Fruit fly (Drosophila melanogaster) whole organism, embryonic: ENCODE data around the gene CG31249.

ENCODE experiments used
- CG10543 ChIP-seq: fragments of 200-800 bp; sonication (Bioruptor generic); optimal IDR thresholded peaks from 3 replicates; lab custom pipeline; 2017; ENCODE audit warnings: missing biosample characterization, mild to moderate bottlenecking, missing genetic modification characterization, moderate library complexity
- CG11093 ChIP-seq: fragments of 200-800 bp; sonication (Bioruptor generic); IDR thresholded peaks from 3 replicates; pipeline ENCODE4 v1.3.6; 2022; ENCODE audit warnings: missing biosample characterization, missing genetic modification characterization
- CG11695 ChIP-seq: fragments of 200-800 bp; sonication (Bioruptor generic); IDR thresholded peaks from 3 replicates; pipeline ENCODE4 v1.3.6; 2022; ENCODE audit warnings: missing biosample characterization, missing genetic modification characterization
- CG11696 ChIP-seq: fragments of 200-800 bp; sonication (Bioruptor generic); IDR thresholded peaks from 2 replicates; pipeline ENCODE4 v1.3.6; 2022; ENCODE audit warnings: missing biosample characterization, missing genetic modification characterization
- CG12071 ChIP-seq: fragments of 200-800 bp; sonication (Bioruptor generic); optimal IDR thresholded peaks from 3 replicates; lab custom pipeline; 2018; ENCODE audit warnings: missing biosample characterization, mild to moderate bottlenecking, missing genetic modification characterization
- CG1233 ChIP-seq: fragments of 200-800 bp; sonication (Bioruptor generic); optimal IDR thresholded peaks from 4 replicates; lab custom pipeline; 2018; ENCODE audit warnings: missing biosample characterization, mild to moderate bottlenecking, missing genetic modification characterization
- CG13894 ChIP-seq: fragments of 200-800 bp; sonication (Bioruptor generic); optimal IDR thresholded peaks from 3 replicates; lab custom pipeline; 2018; ENCODE audit warnings: missing biosample characterization, mild to moderate bottlenecking, missing genetic modification characterization, moderate library complexity
- CG15073 ChIP-seq: fragments of 200-800 bp; sonication (Bioruptor generic); optimal IDR thresholded peaks from 2 replicates; lab custom pipeline; 2016; ENCODE audit warnings: missing biosample characterization, missing genetic modification characterization
- CG31441 ChIP-seq: fragments of 200-800 bp; sonication (Bioruptor generic); IDR thresholded peaks from 2 replicates; pipeline ENCODE4 v1.3.6; 2022; ENCODE audit warnings: missing biosample characterization, missing genetic modification characterization
- CG3847 ChIP-seq: fragments of 200-800 bp; sonication (Bioruptor generic); IDR thresholded peaks from 2 replicates; pipeline ENCODE4 v1.3.6; 2022; ENCODE audit warnings: missing biosample characterization, missing genetic modification characterization
- CG3995 ChIP-seq: fragments of 200-800 bp; sonication (Bioruptor generic); optimal IDR thresholded peaks from 3 replicates; lab custom pipeline; 2016; ENCODE audit warnings: missing biosample characterization, missing genetic modification characterization
- CG4404 ChIP-seq: fragments of 200-800 bp; sonication (Bioruptor generic); IDR thresholded peaks from 2 replicates; pipeline ENCODE4 v1.3.6; 2022; ENCODE audit warnings: missing biosample characterization, missing genetic modification characterization
- CG6765 ChIP-seq: fragments of 200-800 bp; sonication (Bioruptor generic); optimal IDR thresholded peaks from 3 replicates; lab custom pipeline; 2017; ENCODE audit warnings: missing biosample characterization, mild to moderate bottlenecking, missing genetic modification characterization
- CG6813 ChIP-seq: fragments of 200-800 bp; sonication (Bioruptor generic); optimal IDR thresholded peaks from 2 replicates; lab custom pipeline; 2017; ENCODE audit warnings: missing biosample characterization, missing genetic modification characterization, mild to moderate bottlenecking, moderate library complexity, missing genetic modification reagents
- CG8944 ChIP-seq: fragments of 200-800 bp; sonication (Bioruptor generic); optimal IDR thresholded peaks from 3 replicates; lab custom pipeline; 2016; ENCODE audit warnings: missing biosample characterization, missing genetic modification characterization
- CG9727 ChIP-seq: fragments of 200-800 bp; sonication (Bioruptor generic); optimal IDR thresholded peaks from 3 replicates; lab custom pipeline; 2017; ENCODE audit warnings: missing biosample characterization, mild to moderate bottlenecking, missing genetic modification characterization
- CTCF ChIP-seq: fragments of 200-800 bp; sonication (Bioruptor generic); optimal IDR thresholded peaks from 2 replicates; lab custom pipeline; 2017; ENCODE audit warnings: missing biosample characterization, mild to moderate bottlenecking, missing genetic modification characterization, moderate library complexity
- Gug ChIP-seq: fragments of 200-800 bp; sonication (Bioruptor generic); IDR thresholded peaks from 4 replicates; pipeline ENCODE4 v1.3.6; 2022; ENCODE audit warnings: missing biosample characterization, missing genetic modification characterization
- Lhr ChIP-seq: fragments of 200-800 bp; sonication (Bioruptor generic); optimal IDR thresholded peaks from 3 replicates; lab custom pipeline; 2017; ENCODE audit warnings: mild to moderate bottlenecking, missing biosample characterization, missing genetic modification reagents, missing genetic modification characterization
- Lim3 ChIP-seq: fragments of 200-800 bp; sonication (Bioruptor generic); IDR thresholded peaks from 2 replicates; pipeline ENCODE4 v1.3.6; 2022; ENCODE audit warnings: missing biosample characterization, missing genetic modification characterization
- Nf-YA ChIP-seq: fragments of 200-800 bp; sonication (Bioruptor generic); IDR thresholded peaks from 2 replicates; pipeline ENCODE4 v1.3.6; 2022; ENCODE audit warnings: missing biosample characterization, missing genetic modification characterization
- Oli ChIP-seq: fragments of 200-800 bp; sonication (Bioruptor generic); optimal IDR thresholded peaks from 2 replicates; lab custom pipeline; 2018; ENCODE audit warnings: missing biosample characterization, mild to moderate bottlenecking, missing genetic modification characterization, moderate library complexity
- Opbp ChIP-seq: fragments of 200-800 bp; sonication (Bioruptor generic); IDR thresholded peaks from 3 replicates; pipeline ENCODE4 v1.3.6; 2022; ENCODE audit warnings: missing biosample characterization, missing genetic modification characterization; ENCODE audit not compliant: partially characterized antibody
- Six4 ChIP-seq: fragments of 200-800 bp; sonication (Bioruptor generic); optimal IDR thresholded peaks from 2 replicates; lab custom pipeline; 2016; ENCODE audit warnings: missing biosample characterization, missing genetic modification characterization
- Sox100B ChIP-seq: fragments of 200-800 bp; sonication (Bioruptor generic); optimal IDR thresholded peaks from 3 replicates; lab custom pipeline; 2018; ENCODE audit warnings: missing biosample characterization, mild to moderate bottlenecking, missing genetic modification characterization
- Sry-δ ChIP-seq: fragments of 200-800 bp; sonication (Bioruptor generic); optimal IDR thresholded peaks from 2 replicates; lab custom pipeline; 2016; ENCODE audit warnings: missing biosample characterization, missing genetic modification characterization
- Trl ChIP-seq, 3 experiments: fragments of >200 bp in 2 of 3; fragments of 200-800 bp in 1 of 3; sonication (Bioruptor generic) in 1 of 3; optimal IDR thresholded peaks; 2 replicates in 1 of 3; 3 replicates in 2 of 3; lab custom pipeline; 2016 to 2017; ENCODE audit warnings: missing biosample characterization in 1 of 3, missing genetic modification characterization in 1 of 3
- ac ChIP-seq: fragments of 200-800 bp; sonication (Bioruptor generic); optimal IDR thresholded peaks from 3 replicates; lab custom pipeline; 2017; ENCODE audit warnings: missing biosample characterization, mild to moderate bottlenecking, missing genetic modification characterization
- ap ChIP-seq: fragments of 200-800 bp; sonication (Bioruptor generic); IDR thresholded peaks from 2 replicates; pipeline ENCODE4 v1.3.6; 2022; ENCODE audit warnings: missing biosample characterization, missing genetic modification characterization
- ato ChIP-seq: fragments of 200-800 bp; sonication (Bioruptor generic); IDR thresholded peaks from 2 replicates; pipeline ENCODE4 v1.3.6; 2022; ENCODE audit warnings: missing biosample characterization, missing genetic modification characterization; ENCODE audit not compliant: partially characterized antibody
- dm ChIP-seq: fragments of 200-800 bp; sonication (Bioruptor generic); optimal IDR thresholded peaks from 3 replicates; lab custom pipeline; 2016; ENCODE audit warnings: missing biosample characterization, missing genetic modification characterization
- ewg ChIP-seq: fragments of 200-800 bp; sonication (Bioruptor generic); optimal IDR thresholded peaks from 3 replicates; lab custom pipeline; 2017; ENCODE audit warnings: mild to moderate bottlenecking, missing biosample characterization, missing genetic modification reagents, missing genetic modification characterization
- fd64A ChIP-seq: fragments of 200-800 bp; sonication (Bioruptor generic); optimal IDR thresholded peaks from 3 replicates; lab custom pipeline; 2018; ENCODE audit warnings: missing biosample characterization, mild to moderate bottlenecking, missing genetic modification characterization
- gfzf ChIP-seq: fragments of 200-800 bp; sonication (Bioruptor generic); optimal IDR thresholded peaks from 2 replicates; lab custom pipeline; 2016; ENCODE audit warnings: missing biosample characterization, mild to moderate bottlenecking, missing genetic modification characterization, moderate library complexity
- gro ChIP-seq: fragments of 200-800 bp; sonication (Bioruptor generic); optimal IDR thresholded peaks from 2 replicates; lab custom pipeline; 2016; ENCODE audit warnings: missing biosample characterization, missing genetic modification characterization
- hb ChIP-seq: fragments of 200-800 bp; sonication (Bioruptor generic); IDR thresholded peaks from 3 replicates; pipeline ENCODE4 v1.3.6; 2022; ENCODE audit warnings: missing biosample characterization, missing genetic modification characterization; ENCODE audit not compliant: partially characterized antibody
- mld ChIP-seq: fragments of 200-800 bp; sonication (Bioruptor generic); IDR thresholded peaks from 3 replicates; pipeline ENCODE4 v1.3.6; 2022; ENCODE audit warnings: missing biosample characterization, missing genetic modification characterization; ENCODE audit not compliant: partially characterized antibody
- phol ChIP-seq: fragments of 200-800 bp; sonication (Bioruptor generic); optimal IDR thresholded peaks from 3 replicates; lab custom pipeline; 2018; ENCODE audit warnings: missing biosample characterization, mild to moderate bottlenecking, missing genetic modification characterization, moderate library complexity
- repo ChIP-seq: fragments of 200-800 bp; sonication (Bioruptor generic); optimal IDR thresholded peaks from 2 replicates; lab custom pipeline; 2016; ENCODE audit warnings: missing biosample characterization, missing genetic modification characterization
- rib ChIP-seq: fragments of 200-800 bp; sonication (Bioruptor generic); IDR thresholded peaks from 2 replicates; pipeline ENCODE4 v1.3.6; 2022; ENCODE audit warnings: missing biosample characterization, missing genetic modification characterization
- ro ChIP-seq: fragments of 200-800 bp; sonication (Bioruptor generic); IDR thresholded peaks from 2 replicates; pipeline ENCODE4 v1.3.6; 2022; ENCODE audit warnings: missing biosample characterization, missing genetic modification characterization
- sd ChIP-seq: fragments of 200-800 bp; sonication (Bioruptor generic); optimal IDR thresholded peaks from 3 replicates; lab custom pipeline; 2018; ENCODE audit warnings: missing biosample characterization, mild to moderate bottlenecking, missing genetic modification characterization, moderate library complexity
- sima ChIP-seq: fragments of 200-800 bp; sonication (Bioruptor generic); optimal IDR thresholded peaks from 2 replicates; lab custom pipeline; 2016; ENCODE audit warnings: missing biosample characterization, missing genetic modification characterization
- sob ChIP-seq: fragments of 200-800 bp; sonication (Bioruptor generic); IDR thresholded peaks from 2 replicates; pipeline ENCODE4 v1.3.6; 2022; ENCODE audit warnings: missing biosample characterization, missing genetic modification characterization
- sr ChIP-seq: fragments of 200-800 bp; sonication (Bioruptor generic); IDR thresholded peaks from 3 replicates; pipeline ENCODE4 v1.3.6; 2022; ENCODE audit warnings: missing biosample characterization, missing genetic modification characterization
- ssp ChIP-seq: fragments of 200-800 bp; sonication (Bioruptor generic); IDR thresholded peaks from 2 replicates; pipeline ENCODE4 v1.3.6; 2022; ENCODE audit warnings: missing biosample characterization, missing genetic modification characterization
- sug ChIP-seq: fragments of 200-800 bp; optimal IDR thresholded peaks from 2 replicates; lab custom pipeline; 2019; ENCODE audit warnings: missing biosample characterization, mild to moderate bottlenecking, missing genetic modification characterization, moderate library complexity
- tin ChIP-seq: fragments of 200-800 bp; sonication (Bioruptor generic); optimal IDR thresholded peaks from 3 replicates; lab custom pipeline; 2016; ENCODE audit warnings: missing biosample characterization, missing genetic modification characterization
- vfl ChIP-seq: fragments of 200-800 bp; sonication (Bioruptor generic); optimal IDR thresholded peaks from 2 replicates; lab custom pipeline; 2016; ENCODE audit warnings: missing biosample characterization, missing genetic modification characterization
- vvl ChIP-seq: fragments of 200-800 bp; sonication (Bioruptor generic); IDR thresholded peaks from 2 replicates; pipeline ENCODE4 v1.3.6; 2022; ENCODE audit warnings: missing biosample characterization, missing genetic modification characterization

Gene CG31249

dm6 chr3R:17718760-17719625 is 32.1 kb upstream of the CG31249 start, which contains the start of gene Pxt (continued):
- TF ChIP-seq dm (GFP tag; lab: Kevin White, UChicago), result no peak
- TF ChIP-seq CG3847 (GFP tag; lab: Robert Waterston, UW), result no peak
- TF ChIP-seq sr, result no peak
- peak; percentile 21; the same call in 1 of the 3 replicates for TF ChIP-seq Opbp (GFP tag; lab: Robert Waterston, UW)
- no peak for TF ChIP-seq Lim3 (GFP tag; lab: Robert Waterston, UW)
- no peak for TF ChIP-seq ewg (GFP tag; lab: Kevin White, UChicago)
- no peak for TF ChIP-seq CG13894 (tag; lab: Kevin White, UChicago)
- no peak for TF ChIP-seq Gug (GFP tag; lab: Robert Waterston, UW)
- TF ChIP-seq CG3995, result no peak
- no peak for TF ChIP-seq CG11696
- no peak for TF ChIP-seq Oli (tag; lab: Kevin White, UChicago)
- no peak for TF ChIP-seq CG6765 (GFP tag; lab: Kevin White, UChicago)
- TF ChIP-seq Sry-δ, result no peak
- TF ChIP-seq CG11093, result no peak
- peak; percentile 8 for TF ChIP-seq Sox100B (GFP tag; lab: Kevin White, UChicago)
- TF ChIP-seq CG15073, result no peak
- TF ChIP-seq CG10543, result no peak
- no peak for TF ChIP-seq vfl (GFP tag; lab: Kevin White, UChicago)
- TF ChIP-seq mld (GFP tag; lab: Robert Waterston, UW), result no peak
- TF ChIP-seq tin (GFP tag; lab: Kevin White, UChicago), result no peak
- TF ChIP-seq CG12071, result no peak
- TF ChIP-seq sd (tag; lab: Kevin White, UChicago), result peak; percentile 75
- TF ChIP-seq Trl (optimal IDR thresholded peaks at IDR 0.05; lab: Kevin White, UChicago), result no peak
- TF ChIP-seq Trl (GFP tag; optimal IDR thresholded peaks at IDR 0.05; lab: Kevin White, UChicago), result no peak
- TF ChIP-seq Lhr, result peak; percentile 5
- no peak for TF ChIP-seq fd64A (GFP tag; lab: Kevin White, UChicago)
- TF ChIP-seq hb (GFP tag; lab: Robert Waterston, UW), result no peak
- TF ChIP-seq CTCF (GFP tag; lab: Kevin White, UChicago), result peak; percentile 53
- no peak for TF ChIP-seq rib (GFP tag; lab: Robert Waterston, UW)
- no peak for TF ChIP-seq CG1233
- TF ChIP-seq CG4404 (GFP tag; lab: Robert Waterston, UW), result no peak
- TF ChIP-seq CG9727 (GFP tag; lab: Kevin White, UChicago), result no peak
- TF ChIP-seq ato (GFP tag; lab: Robert Waterston, UW), result peak; percentile 8; the same call in 1 of the 2 replicates
- TF ChIP-seq repo (GFP tag; lab: Kevin White, UChicago), result no peak
- TF ChIP-seq ap (GFP tag; lab: Robert Waterston, UW), result no peak
- TF ChIP-seq sima (GFP tag; lab: Kevin White, UChicago), result no peak
- TF ChIP-seq ro, result no peak
- no peak for TF ChIP-seq Six4 (GFP tag; lab: Kevin White, UChicago)
- TF ChIP-seq CG11695, result no peak
- TF ChIP-seq CG31441, result 0 out of 2 replicates have a peak, but pooled peaks have one; percentile 18
- TF ChIP-seq Nf-YA (GFP tag; lab: Robert Waterston, UW), result no peak
- no peak for TF ChIP-seq ac (GFP tag; lab: Kevin White, UChicago)
- TF ChIP-seq sob (GFP tag; lab: Robert Waterston, UW), result no peak
- no peak for TF ChIP-seq CG8944 (GFP tag; lab: Kevin White, UChicago)
- no peak for TF ChIP-seq vvl (GFP tag; lab: Robert Waterston, UW)
- TF ChIP-seq phol (tag; lab: Kevin White, UChicago), result peak; percentile 88
- TF ChIP-seq gfzf, result no peak
- TF ChIP-seq sug (tag; lab: Kevin White, UChicago), result no peak
- no peak for TF ChIP-seq gro (GFP tag; lab: Kevin White, UChicago)
- TF ChIP-seq CG6813 (GFP tag; lab: Kevin White, UChicago), result no peak
- TF ChIP-seq ssp (GFP tag; lab: Robert Waterston, UW), result no peak
